Fruit fly (Drosophila melanogaster) Kc167 (cell line): ENCODE measurements around the gene Mst36Fa.

Experiments used
- Myc ChIP-seq: fragments of >200 bp; optimal IDR thresholded peaks from 2 replicates; lab custom pipeline; 2017; ENCODE audit warnings: missing external identifiers
- Sin3A ChIP-seq: fragments of >200 bp; optimal IDR thresholded peaks from 2 replicates; lab custom pipeline; 2018; ENCODE audit warnings: missing external identifiers
- h ChIP-seq: fragments of >200 bp; optimal IDR thresholded peaks from 3 replicates; lab custom pipeline; 2018; ENCODE audit warnings: missing external identifiers
- insv ChIP-seq: fragments of >200 bp; optimal IDR thresholded peaks from 3 replicates; lab custom pipeline; 2018; ENCODE audit warnings: missing external identifiers
- psq ChIP-seq: fragments of >200 bp; optimal IDR thresholded peaks from 2 replicates; lab custom pipeline; 2017; ENCODE audit warnings: missing external identifiers
- ttk ChIP-seq: sonication (Bioruptor generic); optimal IDR thresholded peaks from 2 replicates; lab custom pipeline; 2017; ENCODE audit warnings: missing external identifiers

dm6 chr2L:18708239-18708891 lies 31.6 kb upstream of the Mst36Fa start, which contains the start of the genes Faf2 and Grip71:
- TF ChIP-seq h (lab: Kevin White, UChicago), result no peak
- no peak for TF ChIP-seq insv (lab: Kevin White, UChicago)
- TF ChIP-seq Myc, result no peak
- no peak for TF ChIP-seq psq
- TF ChIP-seq Sin3A (lab: Kevin White, UChicago), result no peak
- TF ChIP-seq ttk, result no peak
